Worm (Caenorhabditis elegans) whole organism, mixed stage, embryonic: ENCODE results near the gene cah-4.
A peak's percentile ranks its signal among the peaks of the same experiment; 100 is the strongest.

Experiments
- M03D4.4 ChIP-seq: sonication (generic microtip); optimal IDR thresholded peaks from 2 replicates; lab custom pipeline; 2017; ENCODE audit warnings: mild to moderate bottlenecking, missing genetic modification characterization, missing compliant biosample characterization
- bed-3 ChIP-seq: fragments of 200-800 bp; sonication (Bioruptor generic); optimal IDR thresholded peaks from 3 replicates; lab custom pipeline; 2018; ENCODE audit warnings: mild to moderate bottlenecking, missing genetic modification characterization, moderate library complexity, missing compliant biosample characterization
- ceh-43 ChIP-seq: fragments of 200-800 bp; sonication (Bioruptor generic); optimal IDR thresholded peaks from 2 replicates; lab custom pipeline; 2018; ENCODE audit warnings: mild to moderate bottlenecking, missing genetic modification characterization, moderate library complexity, missing compliant biosample characterization
- ceh-83 ChIP-seq: fragments of 200-800 bp; sonication (Bioruptor generic); optimal IDR thresholded peaks from 2 replicates; lab custom pipeline; 2018; ENCODE audit warnings: mild to moderate bottlenecking, missing genetic modification characterization, missing compliant biosample characterization
- ces-1 ChIP-seq: fragments of 150-350 bp; optimal IDR thresholded peaks from 2 replicates; lab custom pipeline; 2014; ENCODE audit warnings: missing biosample characterization, missing genetic modification reagents, missing genetic modification characterization
- cnd-1 ChIP-seq: fragments of 200-800 bp; sonication (Bioruptor generic); optimal IDR thresholded peaks from 2 replicates; lab custom pipeline; 2018; ENCODE audit warnings: mild to moderate bottlenecking, missing genetic modification characterization, missing compliant biosample characterization
- drap-1 ChIP-seq: fragments of 200-800 bp; sonication (Bioruptor generic); optimal IDR thresholded peaks from 3 replicates; lab custom pipeline; 2018; ENCODE audit warnings: mild to moderate bottlenecking, missing genetic modification characterization, missing compliant biosample characterization
- elt-1 ChIP-seq: sonication (generic microtip); optimal IDR thresholded peaks from 2 replicates; lab custom pipeline; 2017; ENCODE audit warnings: missing genetic modification characterization, mild to moderate bottlenecking, missing compliant biosample characterization, antibody characterized with exemption, moderate library complexity, borderline replicate concordance; ENCODE audit not compliant: insufficient read depth
- elt-3 ChIP-seq: fragments of 150-350 bp; optimal IDR thresholded peaks from 2 replicates; lab custom pipeline; 2014; ENCODE audit warnings: missing biosample characterization, missing genetic modification characterization
- flh-1 ChIP-seq: fragments of 200-800 bp; sonication (Bioruptor generic); optimal IDR thresholded peaks from 2 replicates; lab custom pipeline; 2018; ENCODE audit warnings: mild to moderate bottlenecking, missing genetic modification characterization, moderate library complexity, missing compliant biosample characterization
- ham-2 ChIP-seq: fragments of 200-800 bp; sonication (Bioruptor generic); optimal IDR thresholded peaks from 2 replicates; lab custom pipeline; 2018; ENCODE audit warnings: mild to moderate bottlenecking, missing genetic modification characterization, missing compliant biosample characterization
- hlh-1 ChIP-seq: fragments of 150-350 bp; optimal IDR thresholded peaks from 2 replicates; lab custom pipeline; 2014; ENCODE audit warnings: missing biosample characterization, missing genetic modification reagents, missing genetic modification characterization
- lin-13 ChIP-seq: fragments of 150-350 bp; optimal IDR thresholded peaks from 2 replicates; lab custom pipeline; 2014; ENCODE audit warnings: missing biosample characterization, missing genetic modification characterization
- lin-32 ChIP-seq: fragments of 200-800 bp; sonication (Bioruptor generic); optimal IDR thresholded peaks from 2 replicates; lab custom pipeline; 2018; ENCODE audit warnings: mild to moderate bottlenecking, missing genetic modification characterization, missing compliant biosample characterization
- lsy-2 ChIP-seq: fragments of 150-350 bp; optimal IDR thresholded peaks from 2 replicates; lab custom pipeline; 2014; ENCODE audit warnings: missing biosample characterization, missing genetic modification characterization
- mab-5 ChIP-seq: fragments of 150-350 bp; optimal IDR thresholded peaks from 2 replicates; lab custom pipeline; 2014; ENCODE audit warnings: missing biosample characterization, missing genetic modification characterization
- mep-1 ChIP-seq: fragments of 150-350 bp; optimal IDR thresholded peaks from 2 replicates; lab custom pipeline; 2017; ENCODE audit warnings: missing biosample characterization, missing genetic modification reagents, missing genetic modification characterization, inconsistent platforms
- mls-2 ChIP-seq: sonication (generic microtip); optimal IDR thresholded peaks from 2 replicates; lab custom pipeline; 2016; ENCODE audit warnings: mild to moderate bottlenecking, missing genetic modification characterization, moderate library complexity, missing compliant biosample characterization
- nhr-12 ChIP-seq: fragments of 150-350 bp; optimal IDR thresholded peaks from 2 replicates; lab custom pipeline; 2014; ENCODE audit warnings: missing biosample characterization, missing genetic modification characterization
- nhr-2 ChIP-seq: fragments of 150-350 bp; optimal IDR thresholded peaks from 2 replicates; lab custom pipeline; 2014; ENCODE audit warnings: missing biosample characterization, missing genetic modification characterization
- nhr-237 ChIP-seq: fragments of 150-350 bp; optimal IDR thresholded peaks from 2 replicates; lab custom pipeline; 2014; ENCODE audit warnings: missing biosample characterization, missing genetic modification characterization
- nhr-28 ChIP-seq: fragments of 150-350 bp; optimal IDR thresholded peaks from 2 replicates; lab custom pipeline; 2014; ENCODE audit warnings: missing biosample characterization, missing genetic modification characterization
- nhr-76 ChIP-seq: sonication (generic microtip); optimal IDR thresholded peaks from 2 replicates; lab custom pipeline; 2017; ENCODE audit warnings: missing biosample characterization, missing genetic modification characterization
- sem-2 ChIP-seq: fragments of 200-800 bp; sonication (Bioruptor generic); optimal IDR thresholded peaks from 2 replicates; lab custom pipeline; 2018; ENCODE audit warnings: mild to moderate bottlenecking, missing genetic modification characterization, missing compliant biosample characterization
- sptf-1 ChIP-seq: sonication (generic microtip); optimal IDR thresholded peaks from 2 replicates; lab custom pipeline; 2017; ENCODE audit warnings: mild to moderate bottlenecking, missing genetic modification characterization, moderate library complexity, missing compliant biosample characterization
- tbx-8 ChIP-seq: fragments of 200-800 bp; sonication (Bioruptor generic); optimal IDR thresholded peaks from 2 replicates; lab custom pipeline; 2018; ENCODE audit warnings: mild to moderate bottlenecking, missing genetic modification characterization, moderate library complexity, missing compliant biosample characterization
- unc-120 ChIP-seq: sonication (generic microtip); optimal IDR thresholded peaks from 2 replicates; lab custom pipeline; 2017; ENCODE audit warnings: missing genetic modification characterization, missing compliant biosample characterization; ENCODE audit not compliant: poor library complexity, severe bottlenecking
- zip-8 ChIP-seq: fragments of 150-350 bp; optimal IDR thresholded peaks from 2 replicates; lab custom pipeline; 2014; ENCODE audit warnings: missing biosample characterization, missing genetic modification characterization
- ztf-11 ChIP-seq: fragments of 150-350 bp; optimal IDR thresholded peaks from 2 replicates; lab custom pipeline; 2014; ENCODE audit warnings: missing biosample characterization, missing genetic modification characterization

Gene cah-4

ce11 chrX:13583895-13584344 lies 41.5 kb downstream of the cah-4 start (continued):
- no peak for TF ChIP-seq nhr-12
- TF ChIP-seq ceh-83: no peak
- no peak for TF ChIP-seq elt-3 (tag; lab: Kevin White, UChicago)
- TF ChIP-seq M03D4.4 (tag; lab: Kevin White, UChicago): peak; percentile 26
- TF ChIP-seq mab-5 (tag; lab: Kevin White, UChicago): no peak

DNA sequence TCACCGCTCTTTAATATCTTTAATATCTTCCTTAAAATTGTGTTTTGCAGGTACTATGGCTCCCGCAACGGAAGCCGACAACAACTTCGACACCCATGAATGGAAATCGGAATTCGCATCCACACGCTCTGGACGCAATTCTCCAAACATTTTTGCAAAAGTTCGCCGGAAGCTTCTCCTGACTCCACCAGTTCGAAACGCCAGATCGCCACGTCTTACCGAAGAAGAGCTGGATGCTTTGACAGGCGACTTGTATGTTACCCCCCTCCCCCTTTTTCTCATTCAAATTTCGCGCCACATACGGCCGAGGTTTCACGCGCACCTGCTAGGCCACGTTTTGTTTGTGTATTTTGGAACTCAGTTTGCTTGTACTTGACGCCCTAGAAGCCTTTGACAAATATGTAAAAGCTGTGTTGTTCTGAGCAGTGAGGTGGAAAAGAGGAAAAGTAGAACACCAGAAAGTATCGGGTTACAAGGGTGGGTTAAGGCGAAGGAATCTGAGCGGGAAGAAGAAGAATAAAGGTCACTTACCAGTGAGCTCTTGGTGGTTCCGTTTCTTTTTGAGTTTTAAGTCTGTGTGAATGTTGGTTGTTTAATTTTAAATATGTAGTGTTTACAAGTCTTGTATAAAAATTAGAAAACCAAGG lies 42.5 kb downstream of the cah-4 start, which contains the start of gene unc-84:
TSS of gene unc-84 (plus strand) at position 51 of the 647 bp plus-strand sequence.
- TF ChIP-seq zip-8 (no peak), sptf-1 (tag; lab: Kevin White, UChicago) (peak; percentile 37)
- TF ChIP-seq, all 35 proteins: peak for 1

DNA sequence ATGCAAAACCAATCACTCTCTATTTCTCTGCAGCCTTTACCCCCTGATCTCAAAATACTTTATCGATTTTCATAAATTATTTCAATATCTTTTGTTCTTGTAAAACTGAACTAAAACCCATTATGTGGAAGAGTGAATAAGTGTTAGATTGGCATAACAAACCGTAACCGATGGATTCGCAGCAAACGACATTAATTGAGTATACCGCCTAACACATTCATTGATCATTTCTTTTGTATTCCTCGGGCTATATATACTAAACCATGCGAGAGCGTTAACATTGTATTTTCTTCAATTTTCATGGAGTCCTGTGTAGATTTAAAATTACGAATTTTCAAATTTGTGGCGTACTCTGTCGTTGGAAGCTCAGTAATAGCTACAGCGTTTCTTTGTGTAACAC lies 47.4 kb downstream of the cah-4 start, which contains the start of gene col-9:
TSS of gene col-9 (plus strand) at position 301 of the 400 bp plus-strand sequence.
- TF ChIP-seq elt-1 (no peak), flh-1 (GFP tag; lab: Kevin White, UChicago) (no peak), ceh-43 (GFP tag; lab: Kevin White, UChicago) (no peak), elt-3 (tag; lab: Kevin White, UChicago) (no peak), ceh-83 (no peak), nhr-237 (tag; lab: Kevin White, UChicago) (no peak), nhr-76 (tag; lab: Kevin White, UChicago) (no peak), bed-3 (GFP tag; lab: Kevin White, UChicago) (no peak), drap-1 (no peak), unc-120 (tag; lab: Kevin White, UChicago) (no peak), mls-2 (tag; lab: Kevin White, UChicago) (no peak), mab-5 (tag; lab: Kevin White, UChicago) (no peak), ztf-11 (tag; lab: Kevin White, UChicago) (no peak), lsy-2 (tag; lab: Kevin White, UChicago) (no peak), ces-1 (GFP tag; lab: Kevin White, UChicago) (no peak), lin-32 (GFP tag; lab: Kevin White, UChicago) (no peak), mep-1 (no peak), M03D4.4 (tag; lab: Kevin White, UChicago) (no peak), sem-2 (GFP tag; lab: Kevin White, UChicago) (no peak), cnd-1 (tag; lab: Kevin White, UChicago) (no peak)

DNA sequence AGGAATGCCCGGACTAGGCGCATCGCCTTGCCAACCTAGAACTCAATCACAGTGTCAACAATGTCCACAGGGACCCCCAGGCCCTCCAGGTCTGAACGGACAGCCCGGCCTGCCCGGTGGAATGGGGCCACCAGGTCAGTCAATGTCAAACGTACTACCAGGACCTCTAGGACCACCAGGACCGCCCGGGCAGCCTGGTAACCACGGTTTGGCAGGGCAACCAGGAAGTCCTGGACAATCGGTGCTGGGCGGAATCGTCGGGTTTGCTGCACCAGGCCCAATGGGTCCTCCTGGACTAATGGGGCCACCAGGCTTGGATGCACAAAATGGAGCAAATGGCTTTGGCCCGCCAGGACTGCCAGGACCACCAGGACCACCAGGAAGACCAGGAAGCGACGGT lies 48.3 kb downstream of the cah-4 start:
- TF ChIP-seq bed-3 (GFP tag; lab: Kevin White, UChicago): no peak
- no peak for TF ChIP-seq mep-1
- TF ChIP-seq ces-1 (GFP tag; lab: Kevin White, UChicago): no peak
- no peak for TF ChIP-seq lsy-2 (tag; lab: Kevin White, UChicago)
- TF ChIP-seq drap-1: no peak
- TF ChIP-seq nhr-2 (tag; lab: Kevin White, UChicago): no peak
- no peak for TF ChIP-seq ceh-83
- TF ChIP-seq hlh-1 (tag; lab: Kevin White, UChicago): no peak
- TF ChIP-seq nhr-76 (tag; lab: Kevin White, UChicago): no peak
- TF ChIP-seq M03D4.4 (tag; lab: Kevin White, UChicago): no peak
- TF ChIP-seq lin-32 (GFP tag; lab: Kevin White, UChicago): no peak

- TF ChIP-seq flh-1 (GFP tag; lab: Kevin White, UChicago) (no peak), hlh-1 (tag; lab: Kevin White, UChicago) (no peak), elt-3 (tag; lab: Kevin White, UChicago) (no peak), ztf-11 (tag; lab: Kevin White, UChicago) (no peak), zip-8 (no peak), ham-2 (no peak), ceh-83 (no peak), sptf-1 (tag; lab: Kevin White, UChicago) (no peak), nhr-237 (tag; lab: Kevin White, UChicago) (no peak), mep-1 (no peak), nhr-28 (tag; lab: Kevin White, UChicago) (no peak), nhr-12 (no peak), mls-2 (tag; lab: Kevin White, UChicago) (no peak), sem-2 (GFP tag; lab: Kevin White, UChicago) (no peak), tbx-8 (GFP tag; lab: Kevin White, UChicago) (no peak), ceh-43 (GFP tag; lab: Kevin White, UChicago) (no peak), nhr-76 (tag; lab: Kevin White, UChicago) (no peak), lin-13 (no peak)
Measured at ce11 chrX:13591175-13591574, 48.8 kb downstream of the cah-4 start, which contains the start of gene col-44. Gene col-44, plus strand, starts transcription at chrX:13591475.
